Worm (Caenorhabditis elegans) whole organism, midembryonic: ENCODE measurements around the gene atgp-2.
A peak's percentile ranks its signal among the peaks of the same experiment; 100 is the strongest.

Source experiments
- T22C8.4 ChIP-seq: fragments of 200-800 bp; sonication (Bioruptor generic); IDR thresholded peaks from 2 replicates; pipeline ENCODE4 v1.3.6; 2022; ENCODE audit warnings: missing genetic modification characterization, missing compliant biosample characterization
- cog-1 ChIP-seq: sonication (generic microtip); optimal IDR thresholded peaks from 2 replicates; lab custom pipeline; 2016; ENCODE audit warnings: missing genetic modification characterization, missing compliant biosample characterization
- flt-1 ChIP-seq: fragments of 200-800 bp; sonication (Bioruptor generic); IDR thresholded peaks from 2 replicates; pipeline ENCODE4 v1.3.6; 2022; ENCODE audit warnings: missing genetic modification characterization, missing compliant biosample characterization
- klf-2 ChIP-seq: fragments of 200-800 bp; sonication (Bioruptor generic); conservative IDR thresholded peaks from 2 replicates; pipeline ENCODE4 v1.3.6; 2022; ENCODE audit warnings: missing genetic modification reagents, missing genetic modification characterization, missing compliant biosample characterization
- tab-1 ChIP-seq: fragments of 200-800 bp; sonication (Bioruptor generic); IDR thresholded peaks from 2 replicates; pipeline ENCODE4 v1.3.6; 2022; ENCODE audit warnings: missing genetic modification characterization, missing compliant biosample characterization
- ztf-23 ChIP-seq: fragments of 200-800 bp; sonication (Bioruptor generic); IDR thresholded peaks from 2 replicates; pipeline ENCODE4 v1.3.6; 2022; ENCODE audit warnings: missing genetic modification reagents, missing genetic modification characterization, missing compliant biosample characterization
- ztf-29 ChIP-seq: fragments of 200-800 bp; sonication (Bioruptor generic); IDR thresholded peaks from 2 replicates; pipeline ENCODE4 v1.3.6; 2022; ENCODE audit warnings: missing genetic modification reagents, missing genetic modification characterization, missing compliant biosample characterization

- TF ChIP-seq cog-1 (tag; lab: Kevin White, UChicago) (no peak), ztf-29 (peak; percentile 82), klf-2 (GFP tag; lab: Robert Waterston, UW) (peak; percentile 78; the same call in 1 of the 2 replicates), ztf-23 (GFP tag; lab: Robert Waterston, UW) (peak; percentile 82), flt-1 (GFP tag; lab: Robert Waterston, UW) (peak; percentile 84), tab-1 (GFP tag; lab: Robert Waterston, UW) (peak; percentile 89), T22C8.4 (peak; percentile 84)
These were observed 8.7 kb downstream of the atgp-2 start for ce11 chrII:14635179-14635578.
